Worm (Caenorhabditis elegans) whole organism, L4 larva: ENCODE measurements around the gene F28F9.2.
A peak's percentile ranks its signal among the peaks of the same experiment; 100 is the strongest.

Experiments
- F10B5.3 ChIP-seq: sonication (generic microtip); optimal IDR thresholded peaks from 2 replicates; lab custom pipeline; 2016; ENCODE audit warnings: mild to moderate bottlenecking, missing genetic modification characterization, missing compliant biosample characterization
- F49E8.2 ChIP-seq: sonication (generic microtip); optimal IDR thresholded peaks from 2 replicates; lab custom pipeline; 2016; ENCODE audit warnings: missing compliant biosample characterization, mild to moderate bottlenecking, missing genetic modification characterization, borderline replicate concordance
- T20F7.1 ChIP-seq: fragments of 200-800 bp; sonication (Bioruptor generic); optimal IDR thresholded peaks from 2 replicates; lab custom pipeline; 2018; ENCODE audit warnings: mild to moderate bottlenecking, missing genetic modification characterization, missing compliant biosample characterization
- T26A8.4 ChIP-seq: fragments of 200-800 bp; sonication (Bioruptor generic); IDR thresholded peaks from 2 replicates; pipeline ENCODE4 v1.3.6; 2022; ENCODE audit warnings: missing genetic modification characterization, missing compliant biosample characterization
- Y105C5A.15 ChIP-seq: fragments of 200-800 bp; sonication (Bioruptor generic); IDR thresholded peaks from 2 replicates; pipeline ENCODE4 v1.3.6; 2022; ENCODE audit warnings: missing genetic modification characterization, missing compliant biosample characterization
- Y48G9A.11 ChIP-seq: fragments of 200-800 bp; sonication (Bioruptor generic); IDR thresholded peaks from 2 replicates; pipeline ENCODE4 v1.3.6; 2022; ENCODE audit warnings: missing genetic modification reagents, missing genetic modification characterization, missing compliant biosample characterization
- Y5F2A.4 ChIP-seq: fragments of 200-800 bp; sonication (Bioruptor generic); optimal IDR thresholded peaks from 2 replicates; lab custom pipeline; 2018; ENCODE audit warnings: mild to moderate bottlenecking, missing genetic modification characterization, missing compliant biosample characterization
- aly-2 ChIP-seq: sonication (generic microtip); optimal IDR thresholded peaks from 2 replicates; lab custom pipeline; 2018; ENCODE audit warnings: missing biosample characterization, missing genetic modification characterization
- ama-1 ChIP-seq: fragments of 150-350 bp; optimal IDR thresholded peaks from 2 replicates; lab custom pipeline; 2014; ENCODE audit warnings: inconsistent platforms, mixed read lengths
- arid-1 ChIP-seq: fragments of 200-800 bp; sonication (Bioruptor generic); conservative IDR thresholded peaks from 2 replicates; pipeline ENCODE4 v1.3.6; 2022; ENCODE audit warnings: missing genetic modification reagents, missing genetic modification characterization, missing compliant biosample characterization
- ceh-32 ChIP-seq: sonication (generic microtip); optimal IDR thresholded peaks from 2 replicates; lab custom pipeline; 2016; ENCODE audit warnings: mild to moderate bottlenecking, missing genetic modification characterization, missing compliant biosample characterization; ENCODE audit not compliant: poor library complexity
- cey-2 ChIP-seq: sonication (generic microtip); optimal IDR thresholded peaks from 3 replicates; lab custom pipeline; 2017; ENCODE audit warnings: missing genetic modification characterization, mild to moderate bottlenecking, missing compliant biosample characterization, antibody characterized with exemption, borderline replicate concordance; ENCODE audit not compliant: insufficient read depth
- daf-12 ChIP-seq: fragments of 150-350 bp; optimal IDR thresholded peaks from 2 replicates; lab custom pipeline; 2014; ENCODE audit warnings: missing biosample characterization, missing genetic modification reagents, missing genetic modification characterization
- daf-16 ChIP-seq, 3 experiments: sonication (generic microtip); optimal IDR thresholded peaks; 2 replicates each; lab custom pipeline; 2016 to 2017; ENCODE audit warnings: missing genetic modification characterization in 3 of 3, missing genetic modification reagents in 3 of 3, mild to moderate bottlenecking in 2 of 3, missing compliant biosample characterization in 2 of 3, missing biosample characterization in 1 of 3, moderate library complexity in 1 of 3
- daf-19 ChIP-seq: fragments of 200-800 bp; sonication (Bioruptor generic); conservative IDR thresholded peaks from 2 replicates; pipeline ENCODE4 v1.3.6; 2022; ENCODE audit warnings: missing genetic modification characterization, missing compliant biosample characterization
- dmd-9 ChIP-seq: fragments of 200-800 bp; sonication (Bioruptor generic); IDR thresholded peaks from 2 replicates; pipeline ENCODE4 v1.3.6; 2022; ENCODE audit warnings: missing genetic modification reagents, missing genetic modification characterization, missing compliant biosample characterization
- dve-1 ChIP-seq: sonication (generic microtip); optimal IDR thresholded peaks from 2 replicates; lab custom pipeline; 2017; ENCODE audit warnings: antibody characterized with exemption, mild to moderate bottlenecking, missing genetic modification characterization, missing compliant biosample characterization; ENCODE audit not compliant: insufficient read depth
- egl-27 ChIP-seq: sonication (generic microtip); optimal IDR thresholded peaks from 3 replicates; lab custom pipeline; 2017; ENCODE audit warnings: missing biosample characterization, missing genetic modification reagents, missing genetic modification characterization
- fkh-10 ChIP-seq: fragments of 150-350 bp; optimal IDR thresholded peaks from 2 replicates; lab custom pipeline; 2014; ENCODE audit warnings: missing biosample characterization, missing genetic modification reagents, missing genetic modification characterization
- gei-8 ChIP-seq: fragments of 200-800 bp; sonication (Bioruptor generic); optimal IDR thresholded peaks from 2 replicates; lab custom pipeline; 2018; ENCODE audit warnings: mild to moderate bottlenecking, missing genetic modification characterization, missing compliant biosample characterization
- hif-1 ChIP-seq, 2 experiments: sonication (generic microtip); optimal IDR thresholded peaks; 2 replicates each; lab custom pipeline; 2016 to 2017; ENCODE audit warnings: missing compliant biosample characterization in 2 of 2, missing genetic modification characterization in 2 of 2, missing genetic modification reagents in 2 of 2, missing genotype in 2 of 2, mild to moderate bottlenecking in 1 of 2
- hlh-11 ChIP-seq: fragments of 200-800 bp; sonication (Bioruptor generic); optimal IDR thresholded peaks from 2 replicates; lab custom pipeline; 2018; ENCODE audit warnings: mild to moderate bottlenecking, missing genetic modification characterization, missing compliant biosample characterization
- hlh-30 ChIP-seq: sonication (generic microtip); optimal IDR thresholded peaks from 2 replicates; lab custom pipeline; 2017; ENCODE audit warnings: antibody characterized with exemption, mild to moderate bottlenecking, missing genetic modification characterization, missing compliant biosample characterization; ENCODE audit not compliant: insufficient read depth
- hmg-1.1 ChIP-seq: fragments of 200-800 bp; sonication (Bioruptor generic); IDR thresholded peaks from 2 replicates; pipeline ENCODE4 v1.3.6; 2022; ENCODE audit warnings: missing genetic modification reagents, missing genetic modification characterization, missing compliant biosample characterization
- jun-1 ChIP-seq: fragments of 150-350 bp; optimal IDR thresholded peaks from 2 replicates; lab custom pipeline; 2014; ENCODE audit warnings: missing biosample characterization, missing genetic modification reagents, missing genetic modification characterization
- lin-1 ChIP-seq: fragments of 200-800 bp; sonication (Bioruptor generic); IDR thresholded peaks from 2 replicates; pipeline ENCODE4 v1.3.6; 2022; ENCODE audit warnings: missing genetic modification reagents, missing genetic modification characterization, missing compliant biosample characterization
- lin-38 ChIP-seq: fragments of 200-800 bp; sonication (Bioruptor generic); IDR thresholded peaks from 2 replicates; pipeline ENCODE4 v1.3.6; 2022; ENCODE audit warnings: missing genetic modification reagents, missing genetic modification characterization, missing compliant biosample characterization
- lir-3 ChIP-seq: sonication (generic microtip); optimal IDR thresholded peaks from 2 replicates; lab custom pipeline; 2016; ENCODE audit warnings: mild to moderate bottlenecking, missing genetic modification characterization, missing compliant biosample characterization
- lsy-2 ChIP-seq, 2 experiments: fragments of 150-350 bp in 1 of 2; sonication (generic microtip) in 1 of 2; optimal IDR thresholded peaks; 2 replicates each; lab custom pipeline; 2014 to 2017; ENCODE audit warnings: missing biosample characterization in 2 of 2, missing genetic modification characterization in 2 of 2
- mdl-1 ChIP-seq, 2 experiments: fragments of 150-350 bp in 1 of 2; sonication (generic microtip) in 1 of 2; optimal IDR thresholded peaks; 2 replicates each; lab custom pipeline; 2014 to 2017; ENCODE audit warnings: missing biosample characterization in 2 of 2, missing genetic modification characterization in 2 of 2
- mdt-29 ChIP-seq: fragments of 200-800 bp; sonication (Bioruptor generic); IDR thresholded peaks from 2 replicates; pipeline ENCODE4 v1.3.6; 2022; ENCODE audit warnings: missing genetic modification reagents, missing genetic modification characterization, missing compliant biosample characterization
- mep-1 ChIP-seq: fragments of 150-350 bp; sonication (generic microtip); optimal IDR thresholded peaks from 3 replicates; lab custom pipeline; 2014; ENCODE audit warnings: missing biosample characterization, missing genetic modification characterization
- mxl-2 ChIP-seq: fragments of 200-800 bp; sonication (Bioruptor generic); conservative IDR thresholded peaks from 2 replicates; pipeline ENCODE4 v1.3.6; 2022; ENCODE audit warnings: missing genetic modification reagents, missing genetic modification characterization, missing compliant biosample characterization
- mxl-3 ChIP-seq: fragments of 200-800 bp; sonication (Bioruptor generic); optimal IDR thresholded peaks from 2 replicates; lab custom pipeline; 2018; ENCODE audit warnings: mild to moderate bottlenecking, missing genetic modification characterization, missing compliant biosample characterization
- nhr-102 ChIP-seq: sonication (generic microtip); optimal IDR thresholded peaks from 2 replicates; lab custom pipeline; 2016; ENCODE audit warnings: mild to moderate bottlenecking, missing genetic modification characterization, moderate library complexity, missing compliant biosample characterization
- nhr-237 ChIP-seq: sonication (generic microtip); optimal IDR thresholded peaks from 2 replicates; lab custom pipeline; 2017; ENCODE audit warnings: missing biosample characterization, missing genetic modification characterization
- nhr-28 ChIP-seq: fragments of 150-350 bp; optimal IDR thresholded peaks from 2 replicates; lab custom pipeline; 2014; ENCODE audit warnings: missing biosample characterization, missing genetic modification characterization
- nhr-41 ChIP-seq: fragments of 200-800 bp; sonication (Bioruptor generic); IDR thresholded peaks from 2 replicates; pipeline ENCODE4 v1.3.6; 2022; ENCODE audit warnings: missing genetic modification reagents, missing genetic modification characterization, missing compliant biosample characterization
- nhr-6 ChIP-seq: fragments of 150-350 bp; optimal IDR thresholded peaks from 2 replicates; lab custom pipeline; 2014; ENCODE audit warnings: missing biosample characterization, missing genetic modification characterization
- nhr-76 ChIP-seq: fragments of 150-350 bp; optimal IDR thresholded peaks from 2 replicates; lab custom pipeline; 2014; ENCODE audit warnings: missing biosample characterization, missing genetic modification characterization
- pqm-1 ChIP-seq: sonication (generic microtip); optimal IDR thresholded peaks from 2 replicates; lab custom pipeline; 2017; ENCODE audit warnings: missing biosample characterization, missing genetic modification characterization
- rbr-2 ChIP-seq: sonication (generic microtip); optimal IDR thresholded peaks from 2 replicates; lab custom pipeline; 2016; ENCODE audit warnings: missing genotype, missing genetic modification characterization, missing compliant biosample characterization
- saeg-2 ChIP-seq: fragments of 200-800 bp; sonication (Bioruptor generic); IDR thresholded peaks from 2 replicates; pipeline ENCODE4 v1.3.6; 2022; ENCODE audit warnings: missing genetic modification reagents, missing genetic modification characterization, missing compliant biosample characterization
- sdz-12 ChIP-seq: fragments of 200-800 bp; sonication (Bioruptor generic); optimal IDR thresholded peaks from 2 replicates; lab custom pipeline; 2018; ENCODE audit warnings: mild to moderate bottlenecking, missing genetic modification characterization, missing compliant biosample characterization
- skn-1 ChIP-seq: fragments of 150-350 bp; optimal IDR thresholded peaks from 2 replicates; lab custom pipeline; 2014; ENCODE audit warnings: missing biosample characterization, missing genetic modification characterization
- tag-97 ChIP-seq: fragments of 200-800 bp; sonication (Bioruptor generic); IDR thresholded peaks from 2 replicates; pipeline ENCODE4 v1.3.6; 2022; ENCODE audit warnings: missing genetic modification characterization, missing compliant biosample characterization
- unc-130 ChIP-seq: sonication (generic microtip); optimal IDR thresholded peaks from 2 replicates; lab custom pipeline; 2016; ENCODE audit warnings: missing genetic modification reagents, missing genetic modification characterization, missing compliant biosample characterization
- unc-39 ChIP-seq: sonication (generic microtip); optimal IDR thresholded peaks from 2 replicates; lab custom pipeline; 2017; ENCODE audit warnings: missing biosample characterization, missing genetic modification characterization
- vab-7 ChIP-seq: fragments of 200-800 bp; sonication (Bioruptor generic); IDR thresholded peaks from 2 replicates; pipeline ENCODE4 v1.3.6; 2022; ENCODE audit warnings: missing genetic modification reagents, missing genetic modification characterization, missing compliant biosample characterization
- zfp-3 ChIP-seq: fragments of 200-800 bp; sonication (Bioruptor generic); conservative IDR thresholded peaks from 2 replicates; pipeline ENCODE4 v1.3.6; 2022; ENCODE audit warnings: missing genetic modification reagents, missing genetic modification characterization, missing compliant biosample characterization
- zip-2 ChIP-seq: fragments of 150-350 bp; optimal IDR thresholded peaks from 2 replicates; lab custom pipeline; 2014; ENCODE audit warnings: missing biosample characterization, missing genetic modification characterization

The F28F9.2 gene

ce11 chrIV:3874417-3874816 lies 34.9 kb downstream of the F28F9.2 start (continued):
- TF ChIP-seq arid-1 (GFP tag; lab: Robert Waterston, UW) (no peak), Y105C5A.15 (GFP tag; lab: Robert Waterston, UW) (no peak), pqm-1 (tag; lab: Kevin White, UChicago) (no peak), gei-8 (no peak), hmg-1.1 (GFP tag; lab: Robert Waterston, UW) (0 out of 2 replicates have a peak, but pooled peaks have one; percentile 27), fkh-10 (no peak), skn-1 (tag; lab: Kevin White, UChicago) (no peak), aly-2 (tag; lab: Kevin White, UChicago) (no peak), hlh-30 (tag; lab: Kevin White, UChicago) (peak; percentile 28), hlh-11 (tag; lab: Kevin White, UChicago) (peak; percentile 71), lin-38 (GFP tag; lab: Robert Waterston, UW) (no peak; the same call in 1 of the 2 replicates), daf-12 (tag; lab: Kevin White, UChicago) (no peak), zfp-3 (no peak), lir-3 (tag; lab: Kevin White, UChicago) (no peak), jun-1 (no peak), ama-1 (lab: Kevin White, UChicago) (peak; percentile 97), sdz-12 (no peak), nhr-76 (tag; lab: Kevin White, UChicago) (no peak), daf-19 (GFP tag; lab: Robert Waterston, UW) (no peak), cey-2 (tag; lab: Kevin White, UChicago) (no peak), T26A8.4 (GFP tag; lab: Robert Waterston, UW) (0 out of 2 replicates have a peak, but pooled peaks have one; percentile 34), ceh-32 (no peak), Y48G9A.11 (GFP tag; lab: Robert Waterston, UW) (no peak), dmd-9 (GFP tag; lab: Robert Waterston, UW) (no peak), Y5F2A.4 (GFP tag; lab: Kevin White, UChicago) (no peak), nhr-41 (GFP tag; lab: Robert Waterston, UW) (no peak), unc-130 (no peak), nhr-102 (tag; lab: Kevin White, UChicago) (no peak), daf-16 (GFP tag; optimal IDR thresholded peaks at IDR 0.05; lab: Kevin White, UChicago) (no peak), daf-16 (tag; optimal IDR thresholded peaks at IDR 0.05; lab: Kevin White, UChicago) (peak; percentile 1), lsy-2 (tag; optimal IDR thresholded peaks at IDR 0.05; lab: Kevin White, UChicago) (peak in 1 of 2 experiments; percentile 36), dve-1 (tag; lab: Kevin White, UChicago) (peak; percentile 51), F49E8.2 (tag; lab: Kevin White, UChicago) (no peak), hif-1 (tag; optimal IDR thresholded peaks at IDR 0.05; lab: Kevin White, UChicago) (no peak), zip-2 (tag; lab: Kevin White, UChicago) (no peak), mdl-1 (tag; optimal IDR thresholded peaks at IDR 0.05; lab: Kevin White, UChicago) (peak in 1 of 2 experiments; percentile 8), vab-7 (GFP tag; lab: Robert Waterston, UW) (no peak), saeg-2 (no peak), mdt-29 (no peak), rbr-2 (tag; lab: Kevin White, UChicago) (no peak), tag-97 (no peak), unc-39 (tag; lab: Kevin White, UChicago) (no peak), egl-27 (tag; lab: Kevin White, UChicago) (no peak), nhr-28 (tag; lab: Kevin White, UChicago) (peak; percentile 67), mxl-2 (GFP tag; lab: Robert Waterston, UW) (no peak), nhr-6 (tag; lab: Kevin White, UChicago) (peak; percentile 63), nhr-237 (tag; lab: Kevin White, UChicago) (no peak), mxl-3 (GFP tag; lab: Kevin White, UChicago) (no peak), mep-1 (tag; lab: Kevin White, UChicago) (peak; percentile 72), F10B5.3 (tag; lab: Kevin White, UChicago) (no peak), T20F7.1 (GFP tag; lab: Kevin White, UChicago) (no peak), lin-1 (GFP tag; lab: Robert Waterston, UW) (no peak)
